Worm (Caenorhabditis elegans): ENCODE data around the gene F13H8.1.
A peak's percentile ranks its signal among the peaks of the same experiment; 100 is the strongest.

The F13H8.1 gene

DNA sequence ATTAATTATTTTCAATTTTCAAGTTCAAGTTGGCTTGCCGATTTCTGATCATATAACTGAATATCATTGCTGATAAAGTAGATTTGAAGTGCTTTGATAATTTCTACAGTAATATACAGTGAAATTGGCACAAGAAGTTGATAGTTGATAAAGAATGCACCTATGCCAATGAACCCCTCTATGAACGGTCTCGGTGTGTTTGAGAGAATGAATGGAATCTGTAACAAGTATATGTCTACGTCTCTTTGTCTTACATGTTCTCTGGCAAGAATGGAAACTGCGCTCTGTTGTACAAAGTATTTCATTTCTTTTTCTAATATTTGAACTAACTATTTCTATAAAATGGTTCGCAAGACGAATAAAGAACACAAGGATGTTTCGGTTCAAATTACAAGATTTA is 41.4 kb upstream of the F13H8.1 start, which contains the start of gene T24H7.8:
TSS of gene T24H7.8 (plus strand) at position 301 of the 400 bp plus-strand sequence.
- TF ChIP-seq lsy-2 (tag; optimal IDR thresholded peaks at IDR 0.05): no peak
- TF ChIP-seq nhr-47 (tag; optimal IDR thresholded peaks at IDR 0.05): no peak
- no peak for TF ChIP-seq sox-4 (tag; optimal IDR thresholded peaks at IDR 0.05)
- TF ChIP-seq unc-62 (GFP tag; optimal IDR thresholded peaks at IDR 0.05): no peak

DNA sequence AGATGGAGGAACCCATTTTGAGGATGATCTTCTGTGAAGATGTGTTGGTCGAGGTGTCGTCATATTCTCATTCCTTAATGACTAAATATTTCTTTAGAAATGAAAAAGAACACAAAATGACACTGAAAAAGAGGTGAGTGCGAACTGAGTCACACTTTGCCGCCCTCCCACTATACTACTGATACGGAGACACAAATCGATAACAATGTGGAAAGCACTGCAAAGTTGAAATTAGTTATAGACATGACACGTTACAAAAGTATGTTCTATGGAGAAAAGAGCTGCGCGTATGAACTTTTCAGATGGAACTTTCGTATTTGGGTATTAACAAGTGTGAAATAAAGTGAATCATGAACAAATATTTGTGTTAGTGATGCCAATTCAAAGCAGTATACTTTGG is 39.0 kb upstream of the F13H8.1 start, which contains the start of gene tat-4:
TSS of gene tat-4 (minus strand) at position 117 of the 400 bp plus-strand sequence.
- TF ChIP-seq lin-35 (GFP tag; optimal IDR thresholded peaks at IDR 0.05) (peak in 1 of 2 experiments; percentile 26), lir-3 (tag; optimal IDR thresholded peaks at IDR 0.05; ENCODE audit: poor library complexity) (no peak)

DNA sequence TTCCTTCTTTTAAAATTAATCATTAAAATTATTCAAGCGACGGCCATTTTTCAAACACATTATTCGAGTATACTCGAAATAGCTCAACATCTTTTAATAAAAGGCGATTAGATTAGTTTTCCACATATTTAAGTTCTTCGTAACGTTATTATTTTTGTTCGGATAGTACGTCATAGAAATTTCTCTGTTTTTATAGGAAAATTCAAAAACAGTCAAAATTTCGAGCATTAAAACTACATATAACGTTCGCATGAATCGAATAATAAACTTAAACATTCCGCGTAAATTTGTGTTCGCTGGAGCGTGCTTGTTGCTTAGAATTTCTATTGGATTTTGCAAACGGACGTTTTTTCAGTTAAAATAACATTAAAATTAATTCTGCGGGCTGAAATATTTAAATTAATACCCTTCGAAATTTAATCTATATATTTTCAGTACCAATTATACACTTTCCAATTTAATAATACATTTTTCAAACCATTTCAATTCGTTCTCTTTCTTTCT is 37.9 kb upstream of the F13H8.1 start, which contains the start of gene blos-4:
TSS of gene blos-4 (plus strand) at position 51 of the 504 bp plus-strand sequence.
- peak; percentile 19 to 80 (median 67) for TF ChIP-seq dpl-1 (GFP tag; optimal IDR thresholded peaks at IDR 0.05)
- TF ChIP-seq lin-35 (GFP tag; optimal IDR thresholded peaks at IDR 0.05): peak; percentile 37 to 90
- no peak for TF ChIP-seq rnt-1 (tag; optimal IDR thresholded peaks at IDR 0.05)
- TF ChIP-seq mep-1 (tag; optimal IDR thresholded peaks at IDR 0.05): no peak
- peak in 1 of 2 experiments; percentile 30 for TF ChIP-seq lsy-2 (tag; optimal IDR thresholded peaks at IDR 0.05)
- no peak for TF ChIP-seq aha-1 (tag; optimal IDR thresholded peaks at IDR 0.05)
- TF ChIP-seq blmp-1 (tag; optimal IDR thresholded peaks at IDR 0.05): peak; percentile 1
- TF ChIP-seq efl-1 (optimal IDR thresholded peaks at IDR 0.05): peak in 1 of 2 experiments; percentile 71
- peak; percentile 78 to 97 for TF ChIP-seq efl-1 (GFP tag; optimal IDR thresholded peaks at IDR 0.05 in 1 of 2)
- no peak for TF ChIP-seq nhr-28 (tag; optimal IDR thresholded peaks at IDR 0.05)

DNA sequence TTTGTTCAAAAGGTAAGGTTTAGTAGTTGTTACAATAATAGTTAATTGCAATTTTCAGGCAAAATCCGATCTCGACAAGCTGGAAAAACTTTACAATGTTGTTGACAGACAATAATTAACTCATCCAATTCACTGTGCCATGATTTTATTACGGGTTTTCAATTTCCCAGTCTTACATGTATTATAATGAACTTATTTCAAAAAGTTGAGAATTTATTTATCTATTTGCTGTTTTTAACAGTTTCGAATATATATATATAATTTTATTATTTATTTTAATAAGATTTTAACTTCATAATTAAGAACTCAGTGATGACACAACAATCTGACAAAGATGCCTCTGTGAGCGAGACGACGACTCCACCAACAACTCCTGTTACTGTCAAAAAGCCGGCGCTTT is 37.1 kb upstream of the F13H8.1 start, which contains the start of gene lelo-1:
TSS of gene lelo-1 (plus strand) at position 301 of the 400 bp plus-strand sequence.
- TF ChIP-seq efl-1 (optimal IDR thresholded peaks at IDR 0.05): no peak
- TF ChIP-seq efl-1 (GFP tag; optimal IDR thresholded peaks at IDR 0.05 in 1 of 2): peak in 1 of 2 experiments; percentile 30
- no peak for TF ChIP-seq unc-86 (tag; optimal IDR thresholded peaks at IDR 0.05)

DNA sequence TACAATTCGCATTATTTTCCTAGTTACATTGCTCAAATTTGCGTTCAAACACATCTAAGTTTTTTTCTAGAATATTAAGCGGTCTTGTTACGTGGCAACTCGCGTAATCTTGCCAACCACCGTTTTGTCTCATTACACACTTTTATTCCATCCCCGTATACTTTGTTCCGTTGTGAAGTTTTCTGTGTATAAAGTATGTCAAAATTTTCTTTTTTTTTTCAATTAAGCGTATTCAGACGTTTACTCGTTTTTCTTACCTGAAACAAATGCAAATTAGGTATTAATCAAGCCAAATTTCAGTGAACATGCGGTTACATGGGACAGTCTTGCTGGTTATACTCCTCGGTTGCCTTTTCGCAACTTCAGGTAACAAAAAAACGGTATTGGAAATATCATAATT is 36.2 kb upstream of the F13H8.1 start, which contains the start of gene T24H7.2:
TSS of gene T24H7.2 (plus strand) at position 301 of the 400 bp plus-strand sequence.
- TF ChIP-seq lsy-2 (tag; optimal IDR thresholded peaks at IDR 0.05) (no peak), blmp-1 (tag; optimal IDR thresholded peaks at IDR 0.05) (no peak), snpc-4 (tag; optimal IDR thresholded peaks at IDR 0.05) (no peak), lin-15B (tag; optimal IDR thresholded peaks at IDR 0.05) (no peak), C34B4.2 (tag; optimal IDR thresholded peaks at IDR 0.05) (no peak), elt-2 (tag; optimal IDR thresholded peaks at IDR 0.05) (no peak), pax-3 (tag; optimal IDR thresholded peaks at IDR 0.05) (no peak), nhr-11 (tag; optimal IDR thresholded peaks at IDR 0.05) (no peak), lin-13 (GFP tag; optimal IDR thresholded peaks at IDR 0.05) (no peak)

DNA sequence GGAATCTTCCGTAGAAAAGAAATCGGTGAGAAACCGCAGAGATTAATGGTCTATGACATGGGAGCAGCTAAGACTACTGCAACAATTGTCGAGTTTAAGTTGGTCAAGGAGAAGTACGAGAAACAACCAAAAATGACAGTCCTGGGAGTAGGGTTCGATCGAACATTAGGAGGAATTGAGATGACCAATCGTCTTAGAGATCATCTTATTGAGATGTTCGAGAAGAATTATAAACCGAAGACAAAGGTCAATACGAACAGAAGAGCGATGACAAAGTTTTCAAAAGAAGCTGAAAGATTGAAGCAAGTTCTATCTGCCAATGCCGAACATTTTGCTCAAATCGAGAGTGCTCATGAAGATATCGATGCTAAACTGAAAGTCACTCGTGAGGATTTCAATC is 35.2 kb upstream of the F13H8.1 start:
- TF ChIP-seq tlp-1 (tag; optimal IDR thresholded peaks at IDR 0.05): no peak
- no peak for TF ChIP-seq dpl-1 (GFP tag; optimal IDR thresholded peaks at IDR 0.05)
- no peak for TF ChIP-seq nhr-85 (tag)
- no peak for TF ChIP-seq efl-1 (optimal IDR thresholded peaks at IDR 0.05)
- TF ChIP-seq efl-1 (GFP tag; optimal IDR thresholded peaks at IDR 0.05 in 1 of 2): peak in 1 of 2 experiments; percentile 56
- TF ChIP-seq egl-13 (tag; optimal IDR thresholded peaks at IDR 0.05): no peak
- no peak for TF ChIP-seq nhr-77 (tag; optimal IDR thresholded peaks at IDR 0.05)
- TF ChIP-seq C16A3.4 (tag; optimal IDR thresholded peaks at IDR 0.05): no peak
- TF ChIP-seq ces-1 (GFP tag; optimal IDR thresholded peaks at IDR 0.05): no peak

DNA sequence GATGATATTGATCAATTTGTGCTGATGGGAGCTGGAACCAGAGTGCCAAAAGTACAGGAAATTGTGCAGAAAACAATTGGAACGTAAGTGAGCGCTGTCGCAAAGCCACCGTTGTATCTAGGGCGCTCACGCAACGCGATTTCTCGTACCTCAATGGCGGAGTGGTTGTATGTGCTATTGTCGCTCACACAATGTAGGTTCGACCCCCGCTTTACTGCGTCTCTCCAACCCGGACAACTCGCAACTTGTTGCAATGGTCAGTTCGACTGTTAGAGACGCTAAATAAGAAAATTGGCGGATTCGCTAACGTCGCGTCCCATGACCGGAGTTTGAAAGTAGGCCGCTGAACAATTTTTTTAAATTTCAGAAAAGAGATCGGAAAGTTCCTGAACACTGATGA is 34.7 kb upstream of the F13H8.1 start:
- TF ChIP-seq ceh-88 (GFP tag; IDR thresholded peaks at IDR 0.05) (no peak), dpl-1 (GFP tag; optimal IDR thresholded peaks at IDR 0.05) (peak; percentile 54 to 68 (median 63)), fkh-8 (tag; optimal IDR thresholded peaks at IDR 0.05) (no peak), sox-4 (tag; optimal IDR thresholded peaks at IDR 0.05) (no peak), aly-2 (tag; optimal IDR thresholded peaks at IDR 0.05) (peak; percentile 10), pqm-1 (tag; optimal IDR thresholded peaks at IDR 0.05) (no peak), mep-1 (tag; optimal IDR thresholded peaks at IDR 0.05) (peak; percentile 71), unc-98 (GFP tag; IDR thresholded peaks at IDR 0.05) (no peak), lsy-2 (tag; optimal IDR thresholded peaks at IDR 0.05) (peak; percentile 8 to 60), snu-23 (GFP tag; optimal IDR thresholded peaks at IDR 0.05) (peak; percentile 64), efl-3 (GFP tag; optimal IDR thresholded peaks at IDR 0.05) (no peak), egl-27 (tag; optimal IDR thresholded peaks at IDR 0.05) (no peak), xbp-1 (tag; optimal IDR thresholded peaks at IDR 0.05) (peak; percentile 20), lin-35 (GFP tag; optimal IDR thresholded peaks at IDR 0.05) (peak; percentile 42 to 83), irx-1 (tag; optimal IDR thresholded peaks at IDR 0.05) (peak; percentile 31), sup-37 (GFP tag; optimal IDR thresholded peaks at IDR 0.05) (no peak), alr-1 (tag; optimal IDR thresholded peaks at IDR 0.05; ENCODE audit: borderline replicate concordance) (no peak), nhr-28 (tag; optimal IDR thresholded peaks at IDR 0.05) (no peak)

Measured in whole organism, L1 larva.